Worm (Caenorhabditis elegans) whole organism, L4 larva: Measurements from ENCODE around the gene spp-3.

Source experiments
- F26F4.8 ChIP-seq: fragments of 200-800 bp; sonication (Bioruptor generic); conservative IDR thresholded peaks from 2 replicates; pipeline ENCODE4 v1.3.6; 2022; ENCODE audit warnings: missing genetic modification characterization, missing compliant biosample characterization
- Y75B8A.6 ChIP-seq: fragments of 200-800 bp; sonication (Bioruptor generic); IDR thresholded peaks from 2 replicates; pipeline ENCODE4 v1.3.6; 2022; ENCODE audit warnings: missing genetic modification reagents, missing genetic modification characterization, missing compliant biosample characterization
- ZK337.2 ChIP-seq: fragments of 200-800 bp; sonication (Bioruptor generic); IDR thresholded peaks from 2 replicates; pipeline ENCODE4 v1.3.6; 2022; ENCODE audit warnings: missing genetic modification reagents, missing genetic modification characterization, missing compliant biosample characterization
- aha-1 ChIP-seq: fragments of 150-350 bp; peaks from one replicate; lab custom pipeline; 2014; ENCODE audit warnings: missing biosample characterization, missing genetic modification characterization
- arid-1 ChIP-seq: fragments of 200-800 bp; sonication (Bioruptor generic); conservative IDR thresholded peaks from 2 replicates; pipeline ENCODE4 v1.3.6; 2022; ENCODE audit warnings: missing genetic modification reagents, missing genetic modification characterization, missing compliant biosample characterization
- ceh-44 ChIP-seq: fragments of 200-800 bp; sonication (Bioruptor generic); IDR thresholded peaks from 2 replicates; pipeline ENCODE4 v1.3.6; 2022; ENCODE audit warnings: missing genetic modification reagents, missing genetic modification characterization, missing compliant biosample characterization
- ces-1 ChIP-seq: fragments of 150-350 bp; sonication (generic microtip); optimal IDR thresholded peaks from 4 replicates; lab custom pipeline; 2014; ENCODE audit warnings: missing biosample characterization, missing genetic modification reagents, missing genetic modification characterization
- daf-16 ChIP-seq, 3 experiments: sonication (generic microtip); optimal IDR thresholded peaks; 2 replicates each; lab custom pipeline; 2016 to 2017; ENCODE audit warnings: missing genetic modification characterization in 3 of 3, missing genetic modification reagents in 3 of 3, mild to moderate bottlenecking in 2 of 3, missing compliant biosample characterization in 2 of 3, missing biosample characterization in 1 of 3, moderate library complexity in 1 of 3
- dmd-6 ChIP-seq: fragments of 200-800 bp; sonication (Bioruptor generic); IDR thresholded peaks from 2 replicates; pipeline ENCODE4 v1.3.6; 2022; ENCODE audit warnings: missing genetic modification reagents, missing genetic modification characterization, missing compliant biosample characterization
- dmd-9 ChIP-seq: fragments of 200-800 bp; sonication (Bioruptor generic); IDR thresholded peaks from 2 replicates; pipeline ENCODE4 v1.3.6; 2022; ENCODE audit warnings: missing genetic modification reagents, missing genetic modification characterization, missing compliant biosample characterization
- dve-1 ChIP-seq: sonication (generic microtip); optimal IDR thresholded peaks from 2 replicates; lab custom pipeline; 2017; ENCODE audit warnings: antibody characterized with exemption, mild to moderate bottlenecking, missing genetic modification characterization, missing compliant biosample characterization; ENCODE audit not compliant: insufficient read depth
- hif-1 ChIP-seq, 2 experiments: sonication (generic microtip); optimal IDR thresholded peaks; 2 replicates each; lab custom pipeline; 2016 to 2017; ENCODE audit warnings: missing compliant biosample characterization in 2 of 2, missing genetic modification characterization in 2 of 2, missing genetic modification reagents in 2 of 2, missing genotype in 2 of 2, mild to moderate bottlenecking in 1 of 2
- hlh-11 ChIP-seq: fragments of 200-800 bp; sonication (Bioruptor generic); optimal IDR thresholded peaks from 2 replicates; lab custom pipeline; 2018; ENCODE audit warnings: mild to moderate bottlenecking, missing genetic modification characterization, missing compliant biosample characterization
- hlh-30 ChIP-seq: sonication (generic microtip); optimal IDR thresholded peaks from 2 replicates; lab custom pipeline; 2017; ENCODE audit warnings: antibody characterized with exemption, mild to moderate bottlenecking, missing genetic modification characterization, missing compliant biosample characterization; ENCODE audit not compliant: insufficient read depth
- hmg-1.1 ChIP-seq: fragments of 200-800 bp; sonication (Bioruptor generic); IDR thresholded peaks from 2 replicates; pipeline ENCODE4 v1.3.6; 2022; ENCODE audit warnings: missing genetic modification reagents, missing genetic modification characterization, missing compliant biosample characterization
- lin-39 ChIP-seq: fragments of 150-350 bp; optimal IDR thresholded peaks from 2 replicates; lab custom pipeline; 2014; ENCODE audit warnings: missing biosample characterization, missing genetic modification reagents, missing genetic modification characterization
- lir-3 ChIP-seq: sonication (generic microtip); optimal IDR thresholded peaks from 2 replicates; lab custom pipeline; 2016; ENCODE audit warnings: mild to moderate bottlenecking, missing genetic modification characterization, missing compliant biosample characterization
- mdl-1 ChIP-seq, 2 experiments: fragments of 150-350 bp in 1 of 2; sonication (generic microtip) in 1 of 2; optimal IDR thresholded peaks; 2 replicates each; lab custom pipeline; 2014 to 2017; ENCODE audit warnings: missing biosample characterization in 2 of 2, missing genetic modification characterization in 2 of 2
- mdt-29 ChIP-seq: fragments of 200-800 bp; sonication (Bioruptor generic); IDR thresholded peaks from 2 replicates; pipeline ENCODE4 v1.3.6; 2022; ENCODE audit warnings: missing genetic modification reagents, missing genetic modification characterization, missing compliant biosample characterization
- mep-1 ChIP-seq: fragments of 150-350 bp; sonication (generic microtip); optimal IDR thresholded peaks from 3 replicates; lab custom pipeline; 2014; ENCODE audit warnings: missing biosample characterization, missing genetic modification characterization
- mxl-3 ChIP-seq: fragments of 200-800 bp; sonication (Bioruptor generic); optimal IDR thresholded peaks from 2 replicates; lab custom pipeline; 2018; ENCODE audit warnings: mild to moderate bottlenecking, missing genetic modification characterization, missing compliant biosample characterization
- nhr-102 ChIP-seq: sonication (generic microtip); optimal IDR thresholded peaks from 2 replicates; lab custom pipeline; 2016; ENCODE audit warnings: mild to moderate bottlenecking, missing genetic modification characterization, moderate library complexity, missing compliant biosample characterization
- nhr-11 ChIP-seq: fragments of 150-350 bp; optimal IDR thresholded peaks from 2 replicates; lab custom pipeline; 2014; ENCODE audit warnings: missing biosample characterization, missing genetic modification characterization
- nhr-28 ChIP-seq: fragments of 150-350 bp; optimal IDR thresholded peaks from 2 replicates; lab custom pipeline; 2014; ENCODE audit warnings: missing biosample characterization, missing genetic modification characterization
- nhr-41 ChIP-seq: fragments of 200-800 bp; sonication (Bioruptor generic); IDR thresholded peaks from 2 replicates; pipeline ENCODE4 v1.3.6; 2022; ENCODE audit warnings: missing genetic modification reagents, missing genetic modification characterization, missing compliant biosample characterization
- nhr-48 ChIP-seq: sonication (generic microtip); optimal IDR thresholded peaks from 2 replicates; lab custom pipeline; 2016; ENCODE audit warnings: mild to moderate bottlenecking, missing genetic modification characterization, missing compliant biosample characterization
- nhr-76 ChIP-seq: fragments of 150-350 bp; optimal IDR thresholded peaks from 2 replicates; lab custom pipeline; 2014; ENCODE audit warnings: missing biosample characterization, missing genetic modification characterization
- nhr-77 ChIP-seq: fragments of 150-350 bp; optimal IDR thresholded peaks from 2 replicates; lab custom pipeline; 2014; ENCODE audit warnings: missing biosample characterization, missing genetic modification characterization
- pha-4 ChIP-seq, 2 experiments: fragments of 150-350 bp in 1 of 2; fragments of 200-800 bp in 1 of 2; sonication (Bioruptor generic) in 1 of 2; IDR thresholded peaks in 1 of 2; optimal IDR thresholded peaks in 1 of 2; 2 replicates each; pipeline versions ENCODE4 v1.3.6 to Lab custom; 2014 to 2022; ENCODE audit warnings: missing genetic modification characterization in 2 of 2, missing genetic modification reagents in 2 of 2, missing biosample characterization in 1 of 2, missing compliant biosample characterization in 1 of 2
- php-3 ChIP-seq: fragments of 200-800 bp; sonication (Bioruptor generic); IDR thresholded peaks from 2 replicates; pipeline ENCODE4 v1.3.6; 2022; ENCODE audit warnings: missing genetic modification reagents, missing genetic modification characterization, missing compliant biosample characterization
- pqm-1 ChIP-seq: sonication (generic microtip); optimal IDR thresholded peaks from 2 replicates; lab custom pipeline; 2017; ENCODE audit warnings: missing biosample characterization, missing genetic modification characterization
- skn-1 ChIP-seq: fragments of 150-350 bp; optimal IDR thresholded peaks from 2 replicates; lab custom pipeline; 2014; ENCODE audit warnings: missing biosample characterization, missing genetic modification characterization
- snpc-4 ChIP-seq: fragments of 150-350 bp; optimal IDR thresholded peaks from 2 replicates; lab custom pipeline; 2014; ENCODE audit warnings: missing biosample characterization, missing genetic modification characterization
- tra-1 ChIP-seq: fragments of 200-800 bp; sonication (Bioruptor generic); IDR thresholded peaks from 2 replicates; pipeline ENCODE4 v1.3.6; 2022; ENCODE audit warnings: missing genetic modification reagents, missing genetic modification characterization, missing compliant biosample characterization
- unc-62 ChIP-seq, 3 experiments: fragments of 150-350 bp in 1 of 3; sonication (generic microtip); optimal IDR thresholded peaks in 2 of 3; peaks in 1 of 3; 1 replicate in 1 of 3; 2 replicates in 2 of 3; lab custom pipeline; 2014 to 2017; ENCODE audit warnings: missing biosample characterization in 3 of 3, missing genetic modification characterization in 3 of 3, missing genetic modification reagents in 3 of 3, missing genotype in 1 of 3
- vab-7 ChIP-seq: fragments of 200-800 bp; sonication (Bioruptor generic); IDR thresholded peaks from 2 replicates; pipeline ENCODE4 v1.3.6; 2022; ENCODE audit warnings: missing genetic modification reagents, missing genetic modification characterization, missing compliant biosample characterization
- zfp-3 ChIP-seq: fragments of 200-800 bp; sonication (Bioruptor generic); conservative IDR thresholded peaks from 2 replicates; pipeline ENCODE4 v1.3.6; 2022; ENCODE audit warnings: missing genetic modification reagents, missing genetic modification characterization, missing compliant biosample characterization
- zip-11 ChIP-seq: fragments of 200-800 bp; sonication (Bioruptor generic); IDR thresholded peaks from 2 replicates; pipeline ENCODE4 v1.3.6; 2022; ENCODE audit warnings: missing genetic modification characterization, missing compliant biosample characterization
- zip-2 ChIP-seq: fragments of 150-350 bp; optimal IDR thresholded peaks from 2 replicates; lab custom pipeline; 2014; ENCODE audit warnings: missing biosample characterization, missing genetic modification characterization

spp-3 gene

DNA sequence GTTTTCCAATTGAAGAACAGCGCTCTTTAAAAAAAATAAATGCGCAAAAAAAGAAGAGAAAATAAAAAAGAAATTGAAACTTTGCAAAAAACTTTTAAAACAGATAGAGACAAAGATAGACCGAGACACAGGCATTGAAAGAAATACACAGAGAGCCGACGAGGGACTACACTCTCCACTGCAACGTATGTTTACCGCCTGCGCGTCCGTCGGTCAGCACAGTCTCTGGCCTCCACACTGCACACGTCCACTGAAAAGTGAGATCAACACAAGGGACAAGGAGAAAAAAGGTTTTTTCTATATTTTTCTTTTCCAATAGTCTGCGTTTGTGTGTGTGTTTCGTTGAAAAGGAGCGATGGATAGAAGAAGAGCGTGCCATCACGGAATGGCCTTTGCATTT lies 8.7 kb downstream of the spp-3 start (continued):
- TF ChIP-seq nhr-28 (tag; lab: Kevin White, UChicago) (peak; percentile 93), zfp-3 (GFP tag; lab: Robert Waterston, UW) (no peak)

DNA sequence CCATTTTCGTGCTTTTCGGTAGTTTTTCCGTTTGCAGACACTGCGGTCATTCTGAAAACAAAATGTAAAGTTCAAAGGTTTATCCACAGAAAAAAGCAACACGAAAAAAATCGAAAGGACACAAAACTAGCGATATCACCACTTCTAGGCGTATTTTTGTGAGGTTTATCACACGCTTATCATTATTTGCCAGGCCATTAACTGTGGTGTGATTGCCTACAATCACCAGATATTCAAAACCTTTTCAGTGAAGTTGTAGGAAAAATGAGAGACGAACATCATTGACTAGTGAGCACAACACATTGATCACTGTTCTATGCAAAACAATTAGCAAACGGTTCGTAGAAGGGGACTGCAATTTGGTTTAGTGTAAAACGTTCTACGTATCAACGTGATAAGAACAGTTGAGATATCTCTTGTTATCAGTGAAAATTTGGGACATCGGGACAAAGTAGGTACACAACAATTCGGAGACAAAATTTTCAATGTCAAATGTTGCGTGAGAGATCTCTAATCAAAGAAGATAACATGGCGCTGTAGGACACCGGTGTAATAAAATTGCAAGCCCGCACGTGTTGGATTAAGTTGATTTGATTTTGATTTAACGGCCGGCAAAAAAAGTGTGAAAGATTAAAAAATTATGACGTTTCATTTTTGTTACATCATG lies 9.5 kb downstream of the spp-3 start, which contains the start of gene sur-5:
sur-5 (minus strand) TSS at position 51 of the 667 bp plus-strand sequence.
- TF ChIP-seq vab-7 (GFP tag; lab: Robert Waterston, UW) (no peak), ceh-44 (GFP tag; lab: Robert Waterston, UW) (no peak), nhr-102 (tag; lab: Kevin White, UChicago) (peak; percentile 52), pha-4 (GFP tag; IDR thresholded peaks at IDR 0.05; lab: Robert Waterston, UW) (no peak), pha-4 (tag; optimal IDR thresholded peaks at IDR 0.05; lab: Kevin White, UChicago) (no peak), zip-11 (GFP tag; lab: Robert Waterston, UW) (no peak), nhr-41 (GFP tag; lab: Robert Waterston, UW) (no peak), Y75B8A.6 (GFP tag; lab: Robert Waterston, UW) (no peak), snpc-4 (tag; lab: Kevin White, UChicago) (no peak), mxl-3 (GFP tag; lab: Kevin White, UChicago) (peak; percentile 62), nhr-28 (tag; lab: Kevin White, UChicago) (peak; percentile 47), mdl-1 (tag; optimal IDR thresholded peaks at IDR 0.05; lab: Kevin White, UChicago) (peak in 1 of 2 experiments; percentile 59), nhr-48 (tag; lab: Kevin White, UChicago) (peak; percentile 84), mdt-29 (GFP tag; lab: Robert Waterston, UW) (0 out of 2 replicates have a peak, but pooled peaks have one; percentile 23), lir-3 (tag; lab: Kevin White, UChicago) (no peak), skn-1 (tag; lab: Kevin White, UChicago) (no peak), F26F4.8 (GFP tag; lab: Robert Waterston, UW) (no peak), lin-39 (tag; lab: Kevin White, UChicago) (no peak), hlh-11 (tag; lab: Kevin White, UChicago) (peak; percentile 81), hlh-30 (peak; percentile 54), nhr-77 (tag; lab: Kevin White, UChicago) (peak; percentile 20), daf-16 (GFP tag; optimal IDR thresholded peaks at IDR 0.05; lab: Kevin White, UChicago) (no peak), daf-16 (tag; optimal IDR thresholded peaks at IDR 0.05; lab: Kevin White, UChicago) (peak; percentile 86), aha-1 (peak; percentile 62), ZK337.2 (GFP tag; lab: Robert Waterston, UW) (no peak), php-3 (GFP tag; lab: Robert Waterston, UW) (0 out of 2 replicates have a peak, but pooled peaks have one; percentile 22), ces-1 (GFP tag; lab: Kevin White, UChicago) (no peak), arid-1 (no peak), nhr-11 (tag; lab: Kevin White, UChicago) (no peak), pqm-1 (peak; percentile 81), hif-1 (tag; optimal IDR thresholded peaks at IDR 0.05; lab: Kevin White, UChicago) (no peak), nhr-76 (tag; lab: Kevin White, UChicago) (no peak), dmd-9 (GFP tag; lab: Robert Waterston, UW) (no peak), mep-1 (tag; lab: Kevin White, UChicago) (peak; percentile 30), dve-1 (peak; percentile 74), dmd-6 (GFP tag; lab: Robert Waterston, UW) (peak; percentile 61)

DNA sequence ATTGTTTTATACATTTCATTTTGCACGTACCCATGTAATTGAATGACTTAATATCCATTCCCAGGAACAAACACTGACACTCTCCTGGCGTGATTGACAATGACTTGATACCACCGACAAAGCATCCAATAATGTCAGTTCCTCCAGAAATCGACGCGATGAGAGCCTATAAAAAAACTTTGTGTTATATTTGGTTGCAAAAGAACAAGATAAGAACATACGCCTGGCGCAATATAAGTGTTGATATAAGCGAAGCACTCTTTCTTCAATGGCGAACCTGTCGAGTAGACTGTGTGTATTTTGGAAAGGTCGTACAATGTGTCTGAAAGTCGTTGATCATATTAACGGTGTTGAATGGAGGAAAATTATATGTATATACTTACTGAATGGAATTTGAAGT lies 12.0 kb downstream of the spp-3 start:
- TF ChIP-seq hmg-1.1 (no peak), tra-1 (0 out of 2 replicates have a peak, but pooled peaks have one; percentile 7), hlh-11 (tag; lab: Kevin White, UChicago) (peak; percentile 34), dmd-6 (GFP tag; lab: Robert Waterston, UW) (peak; percentile 54; the same call in 1 of the 2 replicates), unc-62 (GFP tag; optimal IDR thresholded peaks at IDR 0.05 in 1 of 2; lab: Kevin White, UChicago) (peak in 1 of 2 experiments; percentile 3), unc-62 (tag; optimal IDR thresholded peaks at IDR 0.05; lab: Kevin White, UChicago) (no peak), php-3 (GFP tag; lab: Robert Waterston, UW) (peak; percentile 47; the same call in 1 of the 2 replicates), daf-16 (GFP tag; optimal IDR thresholded peaks at IDR 0.05; lab: Kevin White, UChicago) (no peak), daf-16 (tag; optimal IDR thresholded peaks at IDR 0.05; lab: Kevin White, UChicago) (peak; percentile 46), pqm-1 (peak; percentile 48), zip-2 (tag; lab: Kevin White, UChicago) (no peak), dve-1 (peak; percentile 65)
